Worm (Caenorhabditis elegans) whole organism, young adult: ENCODE data around the gene C18G1.6.

Experiments
- F10E7.11 ChIP-seq: sonication (generic microtip); optimal IDR thresholded peaks from 2 replicates; lab custom pipeline; 2017; ENCODE audit warnings: mild to moderate bottlenecking, missing genetic modification characterization, moderate library complexity, missing compliant biosample characterization
- F39B2.1 ChIP-seq: fragments of 200-800 bp; sonication (Bioruptor generic); IDR thresholded peaks from 2 replicates; pipeline ENCODE4 v1.3.6; 2022; ENCODE audit warnings: missing genetic modification reagents, missing genetic modification characterization, missing compliant biosample characterization
- F52B5.7 ChIP-seq: sonication (generic microtip); optimal IDR thresholded peaks from 2 replicates; lab custom pipeline; 2016; ENCODE audit warnings: mild to moderate bottlenecking, missing genetic modification characterization, missing compliant biosample characterization
- T07F8.4 ChIP-seq: sonication (generic microtip); optimal IDR thresholded peaks from 2 replicates; lab custom pipeline; 2016; ENCODE audit warnings: mild to moderate bottlenecking, missing genetic modification characterization, moderate library complexity, missing compliant biosample characterization
- ZK185.1 ChIP-seq: sonication (generic microtip); optimal IDR thresholded peaks from 2 replicates; lab custom pipeline; 2016; ENCODE audit warnings: mild to moderate bottlenecking, missing genetic modification characterization, missing compliant biosample characterization; ENCODE audit not compliant: poor library complexity, severe bottlenecking
- attf-3 ChIP-seq: fragments of 200-800 bp; sonication (Bioruptor generic); conservative IDR thresholded peaks from 2 replicates; pipeline ENCODE4 v1.3.6; 2022; ENCODE audit warnings: missing genetic modification reagents, missing genetic modification characterization, missing compliant biosample characterization
- attf-5 ChIP-seq: fragments of 200-800 bp; sonication (Bioruptor generic); optimal IDR thresholded peaks from 2 replicates; lab custom pipeline; 2018; ENCODE audit warnings: mild to moderate bottlenecking, missing genetic modification characterization, missing compliant biosample characterization
- ceh-100 ChIP-seq: fragments of 200-800 bp; sonication (Bioruptor generic); IDR thresholded peaks from 2 replicates; pipeline ENCODE4 v1.3.6; 2022; ENCODE audit warnings: missing genetic modification reagents, missing genetic modification characterization, missing compliant biosample characterization
- ceh-27 ChIP-seq: fragments of 200-800 bp; sonication (Bioruptor generic); optimal IDR thresholded peaks from 2 replicates; lab custom pipeline; 2018; ENCODE audit warnings: mild to moderate bottlenecking, missing genetic modification characterization, moderate library complexity, missing compliant biosample characterization
- ceh-40 ChIP-seq: fragments of 200-800 bp; sonication (Bioruptor generic); IDR thresholded peaks from 2 replicates; pipeline ENCODE4 v1.3.6; 2022; ENCODE audit warnings: missing genetic modification characterization, missing compliant biosample characterization
- ceh-79 ChIP-seq: sonication (generic microtip); optimal IDR thresholded peaks from 2 replicates; lab custom pipeline; 2017; ENCODE audit warnings: mild to moderate bottlenecking, missing genetic modification characterization, missing compliant biosample characterization
- ceh-91 ChIP-seq: fragments of 200-800 bp; sonication (Bioruptor generic); IDR thresholded peaks from 2 replicates; pipeline ENCODE4 v1.3.6; 2022; ENCODE audit warnings: missing genetic modification reagents, missing genetic modification characterization, missing compliant biosample characterization
- dpl-1 ChIP-seq: fragments of 150-350 bp; optimal IDR thresholded peaks from 2 replicates; lab custom pipeline; 2014; ENCODE audit warnings: missing biosample characterization, missing genetic modification reagents, missing genetic modification characterization
- ets-4 ChIP-seq: fragments of 200-800 bp; sonication (Bioruptor generic); optimal IDR thresholded peaks from 2 replicates; lab custom pipeline; 2018; ENCODE audit warnings: mild to moderate bottlenecking, missing genetic modification characterization, missing compliant biosample characterization
- hlh-12 ChIP-seq: sonication (generic microtip); optimal IDR thresholded peaks from 2 replicates; lab custom pipeline; 2016; ENCODE audit warnings: missing genetic modification characterization, missing compliant biosample characterization
- hlh-26 ChIP-seq: fragments of 200-800 bp; sonication (Bioruptor generic); conservative IDR thresholded peaks from 2 replicates; pipeline ENCODE4 v1.3.6; 2022; ENCODE audit warnings: missing genetic modification reagents, missing genetic modification characterization, missing compliant biosample characterization
- hsf-1 ChIP-seq: fragments of 200-800 bp; sonication (Bioruptor generic); IDR thresholded peaks from 2 replicates; pipeline ENCODE4 v1.3.6; 2022; ENCODE audit warnings: missing genetic modification reagents, missing genetic modification characterization, missing compliant biosample characterization
- lin-40 ChIP-seq: sonication (generic microtip); optimal IDR thresholded peaks from 2 replicates; lab custom pipeline; 2016; ENCODE audit warnings: missing genetic modification characterization, mild to moderate bottlenecking, missing compliant biosample characterization, missing genotype, missing genetic modification reagents
- lin-54 ChIP-seq: fragments of 200-800 bp; sonication (Bioruptor generic); optimal IDR thresholded peaks from 2 replicates; lab custom pipeline; 2018; ENCODE audit warnings: mild to moderate bottlenecking, missing genetic modification characterization, missing compliant biosample characterization
- madf-6 ChIP-seq: fragments of 200-800 bp; sonication (Bioruptor generic); IDR thresholded peaks from 2 replicates; pipeline ENCODE4 v1.3.6; 2022; ENCODE audit warnings: missing genetic modification reagents, missing genetic modification characterization, missing compliant biosample characterization
- mcd-1 ChIP-seq: fragments of 200-800 bp; sonication (Bioruptor generic); IDR thresholded peaks from 2 replicates; pipeline ENCODE4 v1.3.6; 2022; ENCODE audit warnings: missing genetic modification reagents, missing genetic modification characterization, missing compliant biosample characterization
- mes-4 ChIP-seq: sonication (generic microtip); optimal IDR thresholded peaks from 2 replicates; lab custom pipeline; 2016; ENCODE audit warnings: missing genotype, missing genetic modification characterization, missing compliant biosample characterization
- nfyb-1 ChIP-seq: fragments of 200-800 bp; sonication (Bioruptor generic); IDR thresholded peaks from 2 replicates; pipeline ENCODE4 v1.3.6; 2022; ENCODE audit warnings: missing genetic modification reagents, missing genetic modification characterization, missing compliant biosample characterization
- rec-8 ChIP-seq, 2 experiments: sonication (generic microtip); optimal IDR thresholded peaks; 2 replicates each; lab custom pipeline; 2016; ENCODE audit warnings: mild to moderate bottlenecking in 2 of 2, missing genetic modification characterization in 2 of 2, missing genetic modification reagents in 2 of 2, missing genotype in 2 of 2, missing biosample characterization in 1 of 2, missing compliant biosample characterization in 1 of 2, moderate library complexity in 1 of 2
- repo-1 ChIP-seq: sonication (generic microtip); optimal IDR thresholded peaks from 2 replicates; lab custom pipeline; 2017; ENCODE audit warnings: mild to moderate bottlenecking, missing genetic modification characterization, missing compliant biosample characterization
- snpc-1.3 ChIP-seq: sonication (generic microtip); optimal IDR thresholded peaks from 2 replicates; lab custom pipeline; 2017; ENCODE audit warnings: missing genetic modification characterization, mild to moderate bottlenecking, missing compliant biosample characterization, antibody characterized with exemption, moderate library complexity, missing genotype, missing genetic modification reagents; ENCODE audit not compliant: insufficient read depth
- snpc-3.4 ChIP-seq: sonication (generic microtip); optimal IDR thresholded peaks from 2 replicates; lab custom pipeline; 2017; ENCODE audit warnings: missing genetic modification characterization, mild to moderate bottlenecking, missing compliant biosample characterization, antibody characterized with exemption, moderate library complexity, missing genotype, missing genetic modification reagents
- snpc-4 ChIP-seq, 5 experiments: fragments of 150-350 bp in 1 of 5; sonication (generic microtip) in 4 of 5; optimal IDR thresholded peaks; 2 replicates each; lab custom pipeline; 2014 to 2018; ENCODE audit warnings: missing genetic modification characterization in 5 of 5, missing biosample characterization in 3 of 5, antibody characterized with exemption in 2 of 5, mild to moderate bottlenecking in 2 of 5, missing compliant biosample characterization in 2 of 5, missing genotype in 2 of 5, moderate library complexity in 2 of 5, missing genetic modification reagents in 1 of 5
- somi-1 ChIP-seq: fragments of 200-800 bp; sonication (Bioruptor generic); optimal IDR thresholded peaks from 2 replicates; lab custom pipeline; 2018; ENCODE audit warnings: mild to moderate bottlenecking, missing genetic modification characterization, missing compliant biosample characterization
- tbp1 ChIP-seq: fragments of 200-800 bp; sonication (Bioruptor generic); optimal IDR thresholded peaks from 2 replicates; lab custom pipeline; 2018; ENCODE audit warnings: mild to moderate bottlenecking, missing genetic modification characterization, missing compliant biosample characterization
- tbx-9 ChIP-seq: sonication (generic microtip); optimal IDR thresholded peaks from 2 replicates; lab custom pipeline; 2016; ENCODE audit warnings: borderline replicate concordance, missing genetic modification characterization, inconsistent platforms, missing compliant biosample characterization
- xnd-1 ChIP-seq: sonication (generic microtip); optimal IDR thresholded peaks from 2 replicates; lab custom pipeline; 2016; ENCODE audit warnings: missing genotype, missing genetic modification reagents, missing genetic modification characterization, missing compliant biosample characterization
- zfh-2 ChIP-seq: fragments of 200-800 bp; sonication (Bioruptor generic); conservative IDR thresholded peaks from 2 replicates; pipeline ENCODE4 v1.3.6; 2022; ENCODE audit warnings: missing genetic modification reagents, missing genetic modification characterization, missing compliant biosample characterization
- zim-3 ChIP-seq: sonication (generic microtip); optimal IDR thresholded peaks from 2 replicates; lab custom pipeline; 2017; ENCODE audit warnings: mild to moderate bottlenecking, missing genetic modification characterization, moderate library complexity, missing compliant biosample characterization
- ztf-18 ChIP-seq: sonication (generic microtip); optimal IDR thresholded peaks from 2 replicates; lab custom pipeline; 2016; ENCODE audit warnings: missing genotype, mild to moderate bottlenecking, missing genetic modification characterization, missing compliant biosample characterization
- ztf-22 ChIP-seq: fragments of 200-800 bp; sonication (Bioruptor generic); optimal IDR thresholded peaks from 2 replicates; lab custom pipeline; 2018; ENCODE audit warnings: mild to moderate bottlenecking, missing genetic modification characterization, moderate library complexity, missing compliant biosample characterization
- ztf-6 ChIP-seq: fragments of 200-800 bp; sonication (Bioruptor generic); IDR thresholded peaks from 2 replicates; pipeline ENCODE4 v1.3.6; 2022; ENCODE audit warnings: missing genetic modification reagents, missing genetic modification characterization, missing compliant biosample characterization

The C18G1.6 gene

ce11 chrV:4777388-4777986 lies 27.1 kb downstream of the C18G1.6 start, which contains the start of gene C18G1.1:
Gene C18G1.1, plus strand, starts transcription at chrV:4777960.
- no peak for TF ChIP-seq zfh-2
- TF ChIP-seq nfyb-1 (GFP tag; lab: Robert Waterston, UW): no peak
- TF ChIP-seq F52B5.7 (tag; lab: Kevin White, UChicago): no peak
- no peak for TF ChIP-seq hlh-26 (GFP tag; lab: Robert Waterston, UW)
- TF ChIP-seq ceh-79 (tag; lab: Kevin White, UChicago): no peak
- no peak for TF ChIP-seq tbp1 (GFP tag; lab: Kevin White, UChicago)
- no peak for TF ChIP-seq ceh-100
- no peak for TF ChIP-seq ztf-22
- no peak for TF ChIP-seq ceh-91 (GFP tag; lab: Robert Waterston, UW)
- no peak for TF ChIP-seq lin-40 (tag; lab: Kevin White, UChicago)
- TF ChIP-seq madf-6 (GFP tag; lab: Robert Waterston, UW): no peak
- TF ChIP-seq xnd-1 (tag; lab: Kevin White, UChicago): no peak
- no peak for TF ChIP-seq zim-3 (tag; lab: Kevin White, UChicago)
- TF ChIP-seq repo-1 (tag; lab: Kevin White, UChicago): no peak
- no peak for TF ChIP-seq T07F8.4 (tag; lab: Kevin White, UChicago)
- no peak for TF ChIP-seq F39B2.1
- TF ChIP-seq tbx-9 (tag; lab: Kevin White, UChicago): no peak
- TF ChIP-seq lin-54: no peak

ce11 chrV:4783313-4783712 lies 32.9 kb downstream of the C18G1.6 start, which contains the start of gene Y60C6A.1:
Gene Y60C6A.1, plus strand, starts transcription at chrV:4783613.
- TF ChIP-seq rec-8 (tag; optimal IDR thresholded peaks at IDR 0.05; lab: Kevin White, UChicago): no peak
- no peak for TF ChIP-seq mes-4 (tag; lab: Kevin White, UChicago)
- no peak for TF ChIP-seq ztf-18
- TF ChIP-seq F10E7.11 (tag; lab: Kevin White, UChicago): no peak
- TF ChIP-seq snpc-1.3: no peak
- TF ChIP-seq ZK185.1 (tag; lab: Kevin White, UChicago): no peak
- TF ChIP-seq hsf-1 (GFP tag; lab: Robert Waterston, UW): no peak
- no peak for TF ChIP-seq somi-1 (GFP tag; lab: Kevin White, UChicago)
- no peak for TF ChIP-seq attf-3 (GFP tag; lab: Robert Waterston, UW)
- no peak for TF ChIP-seq ceh-40 (GFP tag; lab: Robert Waterston, UW)
- no peak for TF ChIP-seq hlh-12 (tag; lab: Kevin White, UChicago)
- TF ChIP-seq mcd-1 (GFP tag; lab: Robert Waterston, UW): no peak
- no peak for TF ChIP-seq attf-5 (GFP tag; lab: Kevin White, UChicago)
- TF ChIP-seq hlh-26 (GFP tag; lab: Robert Waterston, UW): no peak
- no peak for TF ChIP-seq dpl-1
- TF ChIP-seq snpc-3.4: no peak
- no peak for TF ChIP-seq snpc-4 (GFP tag; optimal IDR thresholded peaks at IDR 0.05; lab: Kevin White, UChicago)
- TF ChIP-seq snpc-4 (tag; optimal IDR thresholded peaks at IDR 0.05; lab: Kevin White, UChicago): no peak
- no peak for TF ChIP-seq ceh-27 (GFP tag; lab: Kevin White, UChicago)
- TF ChIP-seq ets-4 (GFP tag; lab: Kevin White, UChicago): no peak
- no peak for TF ChIP-seq ztf-6 (GFP tag; lab: Robert Waterston, UW)
